Fruit fly (Drosophila melanogaster): ENCODE data around the gene CG13847.

CG13847 gene

DNA sequence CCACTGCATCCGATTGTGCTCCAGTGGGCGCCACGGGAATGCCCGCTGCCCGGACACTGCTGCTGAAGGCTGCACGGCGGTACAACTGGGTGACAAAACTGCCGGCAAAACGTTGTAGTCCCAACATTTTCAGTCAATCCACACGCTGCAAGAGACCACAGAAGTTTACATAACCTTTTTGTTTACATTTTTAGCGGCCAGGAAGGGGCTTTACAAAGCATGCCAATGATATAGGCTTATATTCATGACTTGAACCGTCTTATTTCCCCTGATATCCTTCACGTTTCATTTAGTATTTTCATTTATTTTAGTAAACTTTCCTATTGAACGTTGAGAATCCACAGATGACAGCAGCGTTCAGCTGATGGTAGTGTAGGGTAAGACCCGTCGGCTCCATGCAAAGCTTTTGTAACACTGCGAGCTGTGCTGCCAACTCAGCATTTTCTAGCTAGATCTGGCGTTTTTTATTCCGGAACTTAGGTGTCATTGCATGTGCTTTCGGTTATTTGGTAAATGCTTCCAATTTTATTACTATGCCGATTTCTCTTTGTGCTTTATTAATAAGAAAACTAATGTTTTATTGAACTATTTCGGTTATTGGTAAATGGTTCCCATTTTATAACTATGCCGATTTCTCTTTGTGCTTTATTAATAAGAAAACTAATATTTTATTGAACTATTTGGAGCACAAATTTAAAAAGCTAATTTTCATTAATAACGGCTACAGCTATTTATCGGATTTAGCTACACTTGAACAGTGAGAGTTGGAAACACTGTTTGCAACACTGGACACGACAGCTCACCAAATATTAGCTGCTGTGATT is 25.2 kb downstream of the CG13847 start, which contains the start of the genes CG13850 and lqfR (continued):
- TF ChIP-seq zfh1 (GFP tag; IDR thresholded peaks at IDR 0.05): peak; percentile 14; the same call in 1 of the 3 replicates
- TF ChIP-seq repo (GFP tag; optimal IDR thresholded peaks at IDR 0.05): peak; percentile 70
- TF ChIP-seq CG9876 (GFP tag; optimal IDR thresholded peaks at IDR 0.05): peak; percentile 78
- no peak for TF ChIP-seq CG11696 (GFP tag; IDR thresholded peaks at IDR 0.05)
- TF ChIP-seq D19B (GFP tag; optimal IDR thresholded peaks at IDR 0.05): peak; percentile 66
- peak; percentile 71 for TF ChIP-seq az2 (GFP tag; optimal IDR thresholded peaks at IDR 0.05)
- TF ChIP-seq Usf (GFP tag; optimal IDR thresholded peaks at IDR 0.05): peak; percentile 73
- peak; percentile 69 for TF ChIP-seq Dbx (GFP tag; IDR thresholded peaks at IDR 0.05)
- peak; percentile 65 for TF ChIP-seq CG16863 (GFP tag; optimal IDR thresholded peaks at IDR 0.05)
- no peak for TF ChIP-seq CG34422 (GFP tag; IDR thresholded peaks at IDR 0.05)
- TF ChIP-seq twi (tag; optimal IDR thresholded peaks at IDR 0.05): peak; percentile 57
- peak; percentile 9 for TF ChIP-seq CG17802 (tag; optimal IDR thresholded peaks at IDR 0.05)
- peak; percentile 80 for TF ChIP-seq chn (GFP tag; optimal IDR thresholded peaks at IDR 0.05)
- TF ChIP-seq sob (GFP tag; IDR thresholded peaks at IDR 0.05): peak; percentile 82
- no peak for TF ChIP-seq CG31388 (GFP tag; optimal IDR thresholded peaks at IDR 0.05)
- peak; percentile 51 for TF ChIP-seq BEAF-32 (GFP tag; optimal IDR thresholded peaks at IDR 0.05)
- 0 out of 2 replicates have a peak, but pooled peaks have one; percentile 39 for TF ChIP-seq rib (GFP tag; IDR thresholded peaks at IDR 0.05)
- peak; percentile 82 for TF ChIP-seq CG10543 (GFP tag; optimal IDR thresholded peaks at IDR 0.05)
- no peak for TF ChIP-seq CG6175 (GFP tag; IDR thresholded peaks at IDR 0.05)
- TF ChIP-seq exex (tag; optimal IDR thresholded peaks at IDR 0.05): no peak
- peak; percentile 29 for TF ChIP-seq zen (tag; optimal IDR thresholded peaks at IDR 0.05)
- no peak for TF ChIP-seq bowl (GFP tag; IDR thresholded peaks at IDR 0.05)
- TF ChIP-seq CG18764 (GFP tag; optimal IDR thresholded peaks at IDR 0.05): peak; percentile 66
- no peak for TF ChIP-seq abd-A (tag; optimal IDR thresholded peaks at IDR 0.05)
- TF ChIP-seq Hr51 (GFP tag; optimal IDR thresholded peaks at IDR 0.05): peak in 1 of 2 experiments; percentile 80
- no peak; the same call in 1 of the 2 replicates for TF ChIP-seq Ada2b (GFP tag; IDR thresholded peaks at IDR 0.05)
- peak; percentile 66 for TF ChIP-seq Mad (GFP tag; optimal IDR thresholded peaks at IDR 0.05)
- TF ChIP-seq CG6654 (GFP tag; optimal IDR thresholded peaks at IDR 0.05): peak; percentile 40
- no peak for TF ChIP-seq Nf-YC (tag; optimal IDR thresholded peaks at IDR 0.05)
- no peak for TF ChIP-seq CG7745 (tag; optimal IDR thresholded peaks at IDR 0.05)
- TF ChIP-seq CG15479 (GFP tag; optimal IDR thresholded peaks at IDR 0.05): no peak
- TF ChIP-seq CG10959 (GFP tag; IDR thresholded peaks at IDR 0.05): no peak
- peak; percentile 38 for TF ChIP-seq lbe (GFP tag; optimal IDR thresholded peaks at IDR 0.05)
- TF ChIP-seq CG7357 (GFP tag; IDR thresholded peaks at IDR 0.05): 0 out of 3 replicates have a peak, but pooled peaks have one; percentile 7
- TF ChIP-seq CG18476 (GFP tag; optimal IDR thresholded peaks at IDR 0.05): peak; percentile 89
- no peak for TF ChIP-seq h (optimal IDR thresholded peaks at IDR 0.05)
- TF ChIP-seq CG6689 (GFP tag; IDR thresholded peaks at IDR 0.05): peak; percentile 55
- TF ChIP-seq CG13424 (tag; optimal IDR thresholded peaks at IDR 0.05): peak; percentile 69
- TF ChIP-seq CG43689 (GFP tag; IDR thresholded peaks at IDR 0.05): no peak; the same call in 1 of the 2 replicates
- TF ChIP-seq klu (GFP tag; IDR thresholded peaks at IDR 0.05): peak; percentile 72
- no peak for TF ChIP-seq ato (GFP tag; IDR thresholded peaks at IDR 0.05; ENCODE audit: partially characterized antibody)
- TF ChIP-seq CG7839 (tag; optimal IDR thresholded peaks at IDR 0.05): no peak
- peak; percentile 66 for TF ChIP-seq stwl (tag; optimal IDR thresholded peaks at IDR 0.05)
- peak; percentile 79 for TF ChIP-seq Abd-B (GFP tag; optimal IDR thresholded peaks at IDR 0.05)
- no peak for TF ChIP-seq CG11093 (GFP tag; IDR thresholded peaks at IDR 0.05)
- peak; percentile 78 for TF ChIP-seq CG1602 (GFP tag; optimal IDR thresholded peaks at IDR 0.05)
- no peak for TF ChIP-seq Kr (GFP tag; optimal IDR thresholded peaks at IDR 0.05)
- TF ChIP-seq Ets97D (GFP tag; optimal IDR thresholded peaks at IDR 0.05): peak; percentile 70
- no peak for TF ChIP-seq p53 (GFP tag; optimal IDR thresholded peaks at IDR 0.05)
- no peak; the same call in 1 of the 2 replicates for TF ChIP-seq wdn (GFP tag; IDR thresholded peaks at IDR 0.05)

All from whole organism, embryonic.